Worm (Caenorhabditis elegans) whole organism, L1 larva: Measurements from ENCODE around the gene oatr-1.

Experiments used
- C34B4.2 ChIP-seq: sonication (generic microtip); optimal IDR thresholded peaks from 2 replicates; lab custom pipeline; 2017; ENCODE audit warnings: mild to moderate bottlenecking, missing genetic modification characterization, missing compliant biosample characterization
- F16B12.6 ChIP-seq: fragments of 150-350 bp; optimal IDR thresholded peaks from 2 replicates; lab custom pipeline; 2014; ENCODE audit warnings: missing biosample characterization, missing genetic modification characterization
- aly-2 ChIP-seq: fragments of 150-350 bp; optimal IDR thresholded peaks from 2 replicates; lab custom pipeline; 2014; ENCODE audit warnings: missing biosample characterization, missing genetic modification characterization
- blmp-1 ChIP-seq: fragments of 150-350 bp; optimal IDR thresholded peaks from 2 replicates; lab custom pipeline; 2014; ENCODE audit warnings: missing biosample characterization, missing genetic modification characterization
- ceh-8 ChIP-seq: fragments of 200-800 bp; sonication (Bioruptor generic); optimal IDR thresholded peaks from 2 replicates; lab custom pipeline; 2018; ENCODE audit warnings: mild to moderate bottlenecking, missing genetic modification characterization, moderate library complexity, missing compliant biosample characterization
- ceh-82 ChIP-seq, 3 experiments: fragments of 150-350 bp in 1 of 3; sonication (generic microtip) in 2 of 3; optimal IDR thresholded peaks; 2 replicates each; lab custom pipeline; 2014 to 2017; ENCODE audit warnings: missing biosample characterization in 3 of 3, missing genetic modification characterization in 3 of 3
- ceh-88 ChIP-seq: fragments of 200-800 bp; sonication (Bioruptor generic); IDR thresholded peaks from 2 replicates; pipeline ENCODE4 v1.3.6; 2022; ENCODE audit warnings: missing genetic modification characterization, missing compliant biosample characterization
- ceh-90 ChIP-seq: sonication (generic microtip); optimal IDR thresholded peaks from 2 replicates; lab custom pipeline; 2016; ENCODE audit warnings: missing genetic modification characterization, missing compliant biosample characterization
- dpl-1 ChIP-seq, 3 experiments: fragments of 150-350 bp in 2 of 3; sonication (generic microtip) in 1 of 3; optimal IDR thresholded peaks; 2 replicates each; lab custom pipeline; 2014 to 2017; ENCODE audit warnings: missing biosample characterization in 3 of 3, missing genetic modification characterization in 3 of 3, missing genetic modification reagents in 3 of 3
- dsc-1 ChIP-seq: sonication (generic microtip); optimal IDR thresholded peaks from 2 replicates; lab custom pipeline; 2016; ENCODE audit warnings: mild to moderate bottlenecking, missing genetic modification characterization, missing compliant biosample characterization
- efl-1 ChIP-seq, 4 experiments: fragments of 150-350 bp; optimal IDR thresholded peaks in 3 of 4; peaks in 1 of 4; 1 replicate in 1 of 4; 2 replicates in 3 of 4; lab custom pipeline; 2014; ENCODE audit warnings: missing biosample characterization in 2 of 4, missing genetic modification characterization in 2 of 4, missing genetic modification reagents in 2 of 4
- efl-3 ChIP-seq: fragments of 200-800 bp; sonication (Bioruptor generic); optimal IDR thresholded peaks from 2 replicates; lab custom pipeline; 2018; ENCODE audit warnings: mild to moderate bottlenecking, missing genetic modification characterization, missing compliant biosample characterization
- elt-3 ChIP-seq, 6 experiments: fragments of 150-350 bp in 1 of 6; sonication (generic microtip); optimal IDR thresholded peaks; 2 replicates each; lab custom pipeline; 2017 to 2018; ENCODE audit warnings: missing biosample characterization in 6 of 6, missing genetic modification characterization in 6 of 6, inconsistent platforms in 1 of 6
- fkh-8 ChIP-seq: sonication (generic microtip); optimal IDR thresholded peaks from 2 replicates; lab custom pipeline; 2016; ENCODE audit warnings: mild to moderate bottlenecking, missing genetic modification characterization, missing compliant biosample characterization
- fos-1 ChIP-seq: fragments of 150-350 bp; optimal IDR thresholded peaks from 2 replicates; lab custom pipeline; 2014; ENCODE audit warnings: missing biosample characterization, missing genetic modification characterization
- hpl-2 ChIP-seq: fragments of 150-350 bp; optimal IDR thresholded peaks from 2 replicates; lab custom pipeline; 2014; ENCODE audit warnings: missing biosample characterization, missing genetic modification reagents, missing genetic modification characterization
- isw-1 ChIP-seq: fragments of 200-800 bp; sonication (Bioruptor generic); IDR thresholded peaks from 2 replicates; pipeline ENCODE4 v1.3.6; 2022; ENCODE audit warnings: missing genetic modification characterization, missing compliant biosample characterization
- lin-13 ChIP-seq: fragments of 150-350 bp; optimal IDR thresholded peaks from 2 replicates; lab custom pipeline; 2014; ENCODE audit warnings: missing biosample characterization, missing genetic modification reagents, missing genetic modification characterization
- lin-14 ChIP-seq: fragments of 200-800 bp; sonication (Bioruptor generic); optimal IDR thresholded peaks from 2 replicates; lab custom pipeline; 2018; ENCODE audit warnings: mild to moderate bottlenecking, missing genetic modification characterization, moderate library complexity, missing compliant biosample characterization
- lin-15B ChIP-seq: fragments of 150-350 bp; sonication (generic microtip); optimal IDR thresholded peaks from 3 replicates; lab custom pipeline; 2014; ENCODE audit warnings: missing biosample characterization, missing genetic modification characterization
- lin-35 ChIP-seq, 2 experiments: fragments of 150-350 bp; optimal IDR thresholded peaks; 2 replicates each; lab custom pipeline; 2014; ENCODE audit warnings: missing biosample characterization in 2 of 2, missing genetic modification characterization in 2 of 2, missing genetic modification reagents in 2 of 2
- lsy-2 ChIP-seq, 2 experiments: fragments of 150-350 bp; optimal IDR thresholded peaks; 2 replicates each; lab custom pipeline; 2014; ENCODE audit warnings: missing biosample characterization in 2 of 2, missing genetic modification characterization in 2 of 2
- mdl-1 ChIP-seq, 2 experiments: fragments of 150-350 bp; optimal IDR thresholded peaks; 2 replicates each; lab custom pipeline; 2014 to 2017; ENCODE audit warnings: missing biosample characterization in 2 of 2, missing genetic modification characterization in 2 of 2, inconsistent platforms in 1 of 2
- mef-2 ChIP-seq: fragments of 150-350 bp; optimal IDR thresholded peaks from 2 replicates; lab custom pipeline; 2014; ENCODE audit warnings: missing biosample characterization, missing genetic modification characterization
- nhr-20 ChIP-seq: sonication (generic microtip); optimal IDR thresholded peaks from 2 replicates; lab custom pipeline; 2016; ENCODE audit warnings: mild to moderate bottlenecking, missing genetic modification characterization, missing compliant biosample characterization
- nhr-28 ChIP-seq: fragments of 150-350 bp; optimal IDR thresholded peaks from 2 replicates; lab custom pipeline; 2014; ENCODE audit warnings: missing biosample characterization, missing genetic modification characterization
- nhr-47 ChIP-seq: sonication (generic microtip); optimal IDR thresholded peaks from 2 replicates; lab custom pipeline; 2016; ENCODE audit warnings: mild to moderate bottlenecking, missing genetic modification characterization, moderate library complexity, missing compliant biosample characterization
- nhr-71 ChIP-seq: sonication (generic microtip); optimal IDR thresholded peaks from 2 replicates; lab custom pipeline; 2016; ENCODE audit warnings: mild to moderate bottlenecking, missing genetic modification characterization, moderate library complexity, missing compliant biosample characterization
- nhr-76 ChIP-seq: sonication (generic microtip); optimal IDR thresholded peaks from 2 replicates; lab custom pipeline; 2017; ENCODE audit warnings: missing biosample characterization, missing genetic modification characterization
- nhr-77 ChIP-seq: fragments of 150-350 bp; optimal IDR thresholded peaks from 2 replicates; lab custom pipeline; 2014; ENCODE audit warnings: missing biosample characterization, missing genetic modification characterization
- nhr-84 ChIP-seq: sonication (generic microtip); optimal IDR thresholded peaks from 2 replicates; lab custom pipeline; 2017; ENCODE audit warnings: missing biosample characterization, missing genetic modification characterization
- nhr-85 ChIP-seq: sonication (generic microtip); peaks from one replicate; lab custom pipeline; 2016; ENCODE audit warnings: missing genetic modification characterization, inconsistent platforms, missing compliant biosample characterization
- nhr-90 ChIP-seq: sonication (generic microtip); optimal IDR thresholded peaks from 2 replicates; lab custom pipeline; 2016; ENCODE audit warnings: mild to moderate bottlenecking, missing genetic modification characterization, missing compliant biosample characterization; ENCODE audit not compliant: poor library complexity
- rnt-1 ChIP-seq: sonication (generic microtip); optimal IDR thresholded peaks from 2 replicates; lab custom pipeline; 2016; ENCODE audit warnings: mild to moderate bottlenecking, missing genetic modification characterization, moderate library complexity, missing compliant biosample characterization
- skn-1 ChIP-seq: fragments of 150-350 bp; optimal IDR thresholded peaks from 2 replicates; lab custom pipeline; 2014; ENCODE audit warnings: missing biosample characterization, missing genetic modification characterization
- snu-23 ChIP-seq: sonication (generic microtip); optimal IDR thresholded peaks from 2 replicates; lab custom pipeline; 2016; ENCODE audit warnings: missing genetic modification characterization, missing compliant biosample characterization
- sup-37 ChIP-seq: fragments of 200-800 bp; sonication (Bioruptor generic); optimal IDR thresholded peaks from 2 replicates; lab custom pipeline; 2018; ENCODE audit warnings: mild to moderate bottlenecking, missing genetic modification characterization, missing compliant biosample characterization
- swsn-7 ChIP-seq: sonication (generic microtip); optimal IDR thresholded peaks from 2 replicates; lab custom pipeline; 2016; ENCODE audit warnings: missing genetic modification characterization, missing compliant biosample characterization
- tbx-2 ChIP-seq: sonication (generic microtip); optimal IDR thresholded peaks from 2 replicates; lab custom pipeline; 2016; ENCODE audit warnings: missing genetic modification characterization, missing compliant biosample characterization
- unc-130 ChIP-seq: fragments of 150-350 bp; optimal IDR thresholded peaks from 2 replicates; lab custom pipeline; 2017; ENCODE audit warnings: missing biosample characterization, missing genetic modification characterization, inconsistent platforms
- unc-30 ChIP-seq: sonication (generic microtip); optimal IDR thresholded peaks from 2 replicates; lab custom pipeline; 2017; ENCODE audit warnings: missing biosample characterization, missing genetic modification characterization
- unc-86 ChIP-seq: sonication (generic microtip); optimal IDR thresholded peaks from 2 replicates; lab custom pipeline; 2016; ENCODE audit warnings: missing genetic modification characterization, missing compliant biosample characterization
- unc-98 ChIP-seq: fragments of 200-800 bp; sonication (Bioruptor generic); IDR thresholded peaks from 2 replicates; pipeline ENCODE4 v1.3.6; 2022; ENCODE audit warnings: missing genetic modification characterization, missing compliant biosample characterization
- xbp-1 ChIP-seq: sonication (generic microtip); optimal IDR thresholded peaks from 2 replicates; lab custom pipeline; 2016; ENCODE audit warnings: missing genetic modification characterization, missing compliant biosample characterization
- zag-1 ChIP-seq: fragments of 150-350 bp; optimal IDR thresholded peaks from 2 replicates; lab custom pipeline; 2014; ENCODE audit warnings: missing biosample characterization, missing genetic modification characterization
- zip-4 ChIP-seq: fragments of 200-800 bp; sonication (Bioruptor generic); optimal IDR thresholded peaks from 2 replicates; lab custom pipeline; 2018; ENCODE audit warnings: mild to moderate bottlenecking, missing genetic modification characterization, moderate library complexity, missing compliant biosample characterization
- ztf-4 ChIP-seq: fragments of 150-350 bp; optimal IDR thresholded peaks from 2 replicates; lab custom pipeline; 2014; ENCODE audit warnings: missing biosample characterization, missing genetic modification characterization

oatr-1 gene

ce11 chrIII:6389533-6389932 lies 6.4 kb downstream of the oatr-1 start, which contains the start of gene C16A3.2:
C16A3.2 (plus strand) TSS chrIII:6389833.
- no peak for TF ChIP-seq zag-1 (tag; lab: Kevin White, UChicago)
- no peak for TF ChIP-seq unc-30 (tag; lab: Kevin White, UChicago)
- no peak for TF ChIP-seq unc-130
- TF ChIP-seq nhr-20 (tag; lab: Kevin White, UChicago), result no peak
- no peak for TF ChIP-seq fos-1 (tag; lab: Kevin White, UChicago)
- TF ChIP-seq lin-15B (tag; lab: Kevin White, UChicago), result no peak
- TF ChIP-seq nhr-76 (tag; lab: Kevin White, UChicago), result no peak
- TF ChIP-seq sup-37 (GFP tag; lab: Kevin White, UChicago), result no peak
- no peak for TF ChIP-seq lin-14 (GFP tag; lab: Kevin White, UChicago)
- no peak for TF ChIP-seq ceh-88
- no peak for TF ChIP-seq unc-98 (GFP tag; lab: Robert Waterston, UW)
- TF ChIP-seq blmp-1 (tag; lab: Kevin White, UChicago), result no peak
- no peak for TF ChIP-seq fkh-8
- no peak for TF ChIP-seq elt-3 (tag; optimal IDR thresholded peaks at IDR 0.05; lab: Kevin White, UChicago)
- TF ChIP-seq mef-2 (tag; lab: Kevin White, UChicago), result no peak
- TF ChIP-seq nhr-77 (tag; lab: Kevin White, UChicago), result no peak
- no peak for TF ChIP-seq nhr-84 (tag; lab: Kevin White, UChicago)

- TF ChIP-seq nhr-28, result no peak
- no peak for TF ChIP-seq ceh-8 (GFP tag; lab: Kevin White, UChicago)
- no peak for TF ChIP-seq nhr-85 (tag; lab: Kevin White, UChicago)
- TF ChIP-seq xbp-1 (tag; lab: Kevin White, UChicago), result no peak
- TF ChIP-seq fkh-8, result no peak
- TF ChIP-seq mdl-1 (tag; optimal IDR thresholded peaks at IDR 0.05; lab: Kevin White, UChicago), result no peak
- TF ChIP-seq aly-2, result no peak
- no peak for TF ChIP-seq hpl-2 (GFP tag; lab: Kevin White, UChicago)
- peak; percentile 21 for TF ChIP-seq rnt-1 (tag; lab: Kevin White, UChicago)
- no peak for TF ChIP-seq isw-1 (GFP tag; lab: Robert Waterston, UW)
- TF ChIP-seq dsc-1, result no peak
- TF ChIP-seq nhr-90 (tag; lab: Kevin White, UChicago), result no peak
- peak; percentile 17 to 61 (median 44) for TF ChIP-seq dpl-1 (GFP tag; optimal IDR thresholded peaks at IDR 0.05; lab: Kevin White, UChicago)
- peak; percentile 13 for TF ChIP-seq lin-15B (tag; lab: Kevin White, UChicago)
- peak; percentile 33 for TF ChIP-seq nhr-47
- TF ChIP-seq ceh-88, result no peak
- TF ChIP-seq unc-98 (GFP tag; lab: Robert Waterston, UW), result no peak
- peak in 1 of 3 experiments; percentile 18 for TF ChIP-seq ceh-82 (tag; optimal IDR thresholded peaks at IDR 0.05; lab: Kevin White, UChicago)
- TF ChIP-seq lin-13, result no peak
- peak; percentile 26 for TF ChIP-seq nhr-20 (tag; lab: Kevin White, UChicago)
- TF ChIP-seq unc-86 (tag; lab: Kevin White, UChicago), result no peak
- TF ChIP-seq tbx-2 (tag; lab: Kevin White, UChicago), result no peak
- TF ChIP-seq skn-1 (tag; lab: Kevin White, UChicago), result no peak
- peak; percentile 37 to 39 for TF ChIP-seq efl-1 (optimal IDR thresholded peaks at IDR 0.05; lab: Kevin White, UChicago)
- peak; percentile 48 to 95 for TF ChIP-seq efl-1 (GFP tag; optimal IDR thresholded peaks at IDR 0.05 in 1 of 2; lab: Kevin White, UChicago)
- TF ChIP-seq ztf-4 (tag; lab: Kevin White, UChicago), result no peak
- TF ChIP-seq swsn-7 (tag; lab: Kevin White, UChicago), result peak; percentile 39
- TF ChIP-seq snu-23 (GFP tag; lab: Kevin White, UChicago), result peak; percentile 59
- no peak for TF ChIP-seq zip-4
- TF ChIP-seq lsy-2 (tag; optimal IDR thresholded peaks at IDR 0.05; lab: Kevin White, UChicago), result peak; percentile 93 to 98
- peak; percentile 89 for TF ChIP-seq F16B12.6 (tag; lab: Kevin White, UChicago)
- TF ChIP-seq C34B4.2 (tag; lab: Kevin White, UChicago), result no peak
- peak; percentile 45 to 54 for TF ChIP-seq lin-35 (GFP tag; optimal IDR thresholded peaks at IDR 0.05; lab: Kevin White, UChicago)
- no peak for TF ChIP-seq nhr-76 (tag; lab: Kevin White, UChicago)
- no peak for TF ChIP-seq efl-3 (GFP tag; lab: Kevin White, UChicago)
- TF ChIP-seq unc-30 (tag; lab: Kevin White, UChicago), result no peak
- no peak for TF ChIP-seq elt-3 (tag; optimal IDR thresholded peaks at IDR 0.05; lab: Kevin White, UChicago)
- peak; percentile 57 for TF ChIP-seq nhr-71
- no peak for TF ChIP-seq ceh-90 (tag; lab: Kevin White, UChicago)
- no peak for TF ChIP-seq fos-1 (tag; lab: Kevin White, UChicago)
These were observed 12.9 kb downstream of the oatr-1 start, which contains the start of gene let-716 for ce11 chrIII:6382987-6383602. let-716 (plus strand) TSS chrIII:6383552.
